Worm (Caenorhabditis elegans) whole organism, young adult: ENCODE measurements around the gene ace-4.
A peak's percentile ranks its signal among the peaks of the same experiment; 100 is the strongest.

ENCODE experiments used
- F37B4.10 ChIP-seq: fragments of 200-800 bp; sonication (Bioruptor generic); IDR thresholded peaks from 2 replicates; pipeline ENCODE4 v1.3.6; 2022; ENCODE audit warnings: missing genetic modification characterization, missing compliant biosample characterization
- K11D2.4 ChIP-seq: fragments of 200-800 bp; sonication (Bioruptor generic); IDR thresholded peaks from 2 replicates; pipeline ENCODE4 v1.3.6; 2022; ENCODE audit warnings: missing genetic modification reagents, missing genetic modification characterization, missing compliant biosample characterization
- T07F8.4 ChIP-seq: sonication (generic microtip); optimal IDR thresholded peaks from 2 replicates; lab custom pipeline; 2016; ENCODE audit warnings: mild to moderate bottlenecking, missing genetic modification characterization, moderate library complexity, missing compliant biosample characterization
- Y53F4B.3 ChIP-seq: fragments of 200-800 bp; sonication (Bioruptor generic); IDR thresholded peaks from 2 replicates; pipeline ENCODE4 v1.3.6; 2022; ENCODE audit warnings: missing genetic modification reagents, missing genetic modification characterization, missing compliant biosample characterization
- ama-1 ChIP-seq, 3 experiments: fragments of 150-350 bp in 1 of 3; sonication (generic microtip) in 2 of 3; optimal IDR thresholded peaks; 2 replicates each; lab custom pipeline; 2014 to 2018; ENCODE audit warnings: missing biosample characterization in 2 of 3, missing genetic modification characterization in 2 of 3, missing genetic modification reagents in 2 of 3
- atf-7 ChIP-seq: sonication (generic microtip); optimal IDR thresholded peaks from 2 replicates; lab custom pipeline; 2017; ENCODE audit warnings: mild to moderate bottlenecking, missing genetic modification characterization, missing compliant biosample characterization
- cebp-1 ChIP-seq, 2 experiments: fragments of 200-800 bp in 1 of 2; sonication (Bioruptor generic) in 1 of 2; sonication (generic microtip) in 1 of 2; IDR thresholded peaks in 1 of 2; optimal IDR thresholded peaks in 1 of 2; 2 replicates each; pipeline versions ENCODE4 v1.3.6 to Lab custom; 2017 to 2022; ENCODE audit warnings: missing compliant biosample characterization in 2 of 2, missing genetic modification characterization in 2 of 2, mild to moderate bottlenecking in 1 of 2, missing genetic modification reagents in 1 of 2, moderate library complexity in 1 of 2
- cebp-2 ChIP-seq: fragments of 200-800 bp; sonication (Bioruptor generic); IDR thresholded peaks from 2 replicates; pipeline ENCODE4 v1.3.6; 2022; ENCODE audit warnings: missing genetic modification characterization, missing compliant biosample characterization
- ceh-58 ChIP-seq: fragments of 200-800 bp; sonication (Bioruptor generic); IDR thresholded peaks from 2 replicates; pipeline ENCODE4 v1.3.6; 2022; ENCODE audit warnings: missing genetic modification characterization, missing compliant biosample characterization
- ceh-91 ChIP-seq: fragments of 200-800 bp; sonication (Bioruptor generic); IDR thresholded peaks from 2 replicates; pipeline ENCODE4 v1.3.6; 2022; ENCODE audit warnings: missing genetic modification reagents, missing genetic modification characterization, missing compliant biosample characterization
- chd-7 ChIP-seq: sonication (generic microtip); optimal IDR thresholded peaks from 2 replicates; lab custom pipeline; 2016; ENCODE audit warnings: mild to moderate bottlenecking, missing genetic modification characterization, moderate library complexity, missing compliant biosample characterization
- dpff-1 ChIP-seq: sonication (generic microtip); optimal IDR thresholded peaks from 2 replicates; lab custom pipeline; 2017; ENCODE audit warnings: mild to moderate bottlenecking, missing genetic modification characterization, missing compliant biosample characterization
- dpl-1 ChIP-seq: fragments of 150-350 bp; optimal IDR thresholded peaks from 2 replicates; lab custom pipeline; 2014; ENCODE audit warnings: missing biosample characterization, missing genetic modification reagents, missing genetic modification characterization
- efl-1 ChIP-seq: fragments of 150-350 bp; optimal IDR thresholded peaks from 2 replicates; lab custom pipeline; 2014; ENCODE audit warnings: missing biosample characterization, missing genetic modification reagents, missing genetic modification characterization
- egl-18 ChIP-seq: fragments of 200-800 bp; sonication (Bioruptor generic); IDR thresholded peaks from 2 replicates; pipeline ENCODE4 v1.3.6; 2022; ENCODE audit warnings: missing genetic modification reagents, missing genetic modification characterization, missing compliant biosample characterization
- fkh-3 ChIP-seq: sonication (generic microtip); optimal IDR thresholded peaks from 2 replicates; lab custom pipeline; 2016; ENCODE audit warnings: mild to moderate bottlenecking, missing genetic modification characterization, missing compliant biosample characterization
- hmg-1.2 ChIP-seq: fragments of 200-800 bp; sonication (Bioruptor generic); IDR thresholded peaks from 2 replicates; pipeline ENCODE4 v1.3.6; 2022; ENCODE audit warnings: missing genetic modification reagents, missing genetic modification characterization, missing compliant biosample characterization
- hrde-1 ChIP-seq: sonication (generic microtip); optimal IDR thresholded peaks from 2 replicates; lab custom pipeline; 2016; ENCODE audit warnings: missing genetic modification characterization, mild to moderate bottlenecking, missing compliant biosample characterization, moderate library complexity, missing genotype, missing genetic modification reagents, borderline replicate concordance
- let-607 ChIP-seq, 2 experiments: fragments of 200-800 bp in 1 of 2; sonication (Bioruptor generic) in 1 of 2; sonication (generic microtip) in 1 of 2; optimal IDR thresholded peaks; 2 replicates each; lab custom pipeline; 2016 to 2018; ENCODE audit warnings: mild to moderate bottlenecking in 2 of 2, missing compliant biosample characterization in 2 of 2, missing genetic modification characterization in 2 of 2, moderate library complexity in 2 of 2, missing genotype in 1 of 2
- lin-40 ChIP-seq: sonication (generic microtip); optimal IDR thresholded peaks from 2 replicates; lab custom pipeline; 2016; ENCODE audit warnings: missing genetic modification characterization, mild to moderate bottlenecking, missing compliant biosample characterization, missing genotype, missing genetic modification reagents
- madf-10 ChIP-seq: sonication (generic microtip); optimal IDR thresholded peaks from 2 replicates; lab custom pipeline; 2016; ENCODE audit warnings: mild to moderate bottlenecking, missing genetic modification characterization, missing compliant biosample characterization
- madf-6 ChIP-seq: fragments of 200-800 bp; sonication (Bioruptor generic); IDR thresholded peaks from 2 replicates; pipeline ENCODE4 v1.3.6; 2022; ENCODE audit warnings: missing genetic modification reagents, missing genetic modification characterization, missing compliant biosample characterization
- madf-8 ChIP-seq: fragments of 200-800 bp; sonication (Bioruptor generic); conservative IDR thresholded peaks from 2 replicates; pipeline ENCODE4 v1.3.6; 2022; ENCODE audit warnings: missing genetic modification reagents, missing genetic modification characterization, missing compliant biosample characterization
- mel-28 ChIP-seq: sonication (generic microtip); optimal IDR thresholded peaks from 2 replicates; lab custom pipeline; 2016; ENCODE audit warnings: borderline replicate concordance, mild to moderate bottlenecking, missing genetic modification characterization, missing compliant biosample characterization
- nhr-120 ChIP-seq: fragments of 200-800 bp; sonication (Bioruptor generic); IDR thresholded peaks from 2 replicates; pipeline ENCODE4 v1.3.6; 2022; ENCODE audit warnings: missing genetic modification characterization, missing compliant biosample characterization
- pha-4 ChIP-seq: fragments of 150-350 bp; sonication (generic microtip); optimal IDR thresholded peaks from 2 replicates; lab custom pipeline; 2014; ENCODE audit warnings: missing biosample characterization, missing genetic modification reagents, missing genetic modification characterization
- rcor-1 ChIP-seq: fragments of 200-800 bp; sonication (Bioruptor generic); IDR thresholded peaks from 2 replicates; pipeline ENCODE4 v1.3.6; 2022; ENCODE audit warnings: missing genetic modification reagents, missing genetic modification characterization, missing compliant biosample characterization
- repo-1 ChIP-seq: sonication (generic microtip); optimal IDR thresholded peaks from 2 replicates; lab custom pipeline; 2017; ENCODE audit warnings: mild to moderate bottlenecking, missing genetic modification characterization, missing compliant biosample characterization
- rpc-1 ChIP-seq, 2 experiments: fragments of 150-350 bp in 1 of 2; sonication (generic microtip) in 1 of 2; optimal IDR thresholded peaks; 2 replicates each; lab custom pipeline; 2014 to 2018; ENCODE audit warnings: missing biosample characterization in 1 of 2, missing genetic modification characterization in 1 of 2, missing genetic modification reagents in 1 of 2, missing genotype in 1 of 2
- sea-2 ChIP-seq: fragments of 200-800 bp; sonication (Bioruptor generic); IDR thresholded peaks from 2 replicates; pipeline ENCODE4 v1.3.6; 2022; ENCODE audit warnings: missing genetic modification characterization, missing compliant biosample characterization
- zfh-2 ChIP-seq: fragments of 200-800 bp; sonication (Bioruptor generic); conservative IDR thresholded peaks from 2 replicates; pipeline ENCODE4 v1.3.6; 2022; ENCODE audit warnings: missing genetic modification reagents, missing genetic modification characterization, missing compliant biosample characterization
- ztf-25 ChIP-seq: fragments of 200-800 bp; sonication (Bioruptor generic); IDR thresholded peaks from 2 replicates; pipeline ENCODE4 v1.3.6; 2022; ENCODE audit warnings: missing genetic modification reagents, missing genetic modification characterization, missing compliant biosample characterization
- ztf-26 ChIP-seq: sonication (generic microtip); optimal IDR thresholded peaks from 2 replicates; lab custom pipeline; 2017; ENCODE audit warnings: missing genetic modification characterization, missing compliant biosample characterization
- ztf-6 ChIP-seq: fragments of 200-800 bp; sonication (Bioruptor generic); IDR thresholded peaks from 2 replicates; pipeline ENCODE4 v1.3.6; 2022; ENCODE audit warnings: missing genetic modification reagents, missing genetic modification characterization, missing compliant biosample characterization

The ace-4 gene

ce11 chrII:14173176-14173575 is 24.7 kb upstream of the ace-4 start:
- TF ChIP-seq egl-18 (GFP tag; lab: Robert Waterston, UW) = no peak
- TF ChIP-seq T07F8.4 (tag; lab: Kevin White, UChicago) = no peak
- no peak for TF ChIP-seq K11D2.4 (GFP tag; lab: Robert Waterston, UW)
- TF ChIP-seq ceh-58 = no peak
- no peak for TF ChIP-seq cebp-1 (GFP tag; IDR thresholded peaks at IDR 0.05; lab: Robert Waterston, UW)
- TF ChIP-seq cebp-1 (tag; optimal IDR thresholded peaks at IDR 0.05; lab: Kevin White, UChicago) = no peak
- TF ChIP-seq madf-8 = no peak
- no peak for TF ChIP-seq fkh-3 (tag; lab: Kevin White, UChicago)
- TF ChIP-seq madf-6 (GFP tag; lab: Robert Waterston, UW) = no peak
- no peak for TF ChIP-seq pha-4
- TF ChIP-seq Y53F4B.3 (GFP tag; lab: Robert Waterston, UW) = no peak
- TF ChIP-seq repo-1 = no peak
- TF ChIP-seq, all 124 proteins: peak for 0

- TF ChIP-seq dpff-1 (tag; lab: Kevin White, UChicago) = no peak
- TF ChIP-seq F37B4.10 (GFP tag; lab: Robert Waterston, UW) = no peak
- TF ChIP-seq cebp-2 (GFP tag; lab: Robert Waterston, UW) = no peak
- no peak for TF ChIP-seq chd-7 (tag; lab: Kevin White, UChicago)
- TF ChIP-seq ztf-6 = no peak
- TF ChIP-seq hrde-1 (tag; lab: Kevin White, UChicago) = no peak
- TF ChIP-seq hmg-1.2 (GFP tag; lab: Robert Waterston, UW) = no peak
- no peak for TF ChIP-seq K11D2.4 (GFP tag; lab: Robert Waterston, UW)
- no peak for TF ChIP-seq dpl-1 (GFP tag; lab: Kevin White, UChicago)
These were observed 22.7 kb upstream of the ace-4 start, which contains the start of gene Y48B6A.5 for ce11 chrII:14175099-14175498. Gene Y48B6A.5 (minus strand): TSS chrII:14175199.

DNA sequence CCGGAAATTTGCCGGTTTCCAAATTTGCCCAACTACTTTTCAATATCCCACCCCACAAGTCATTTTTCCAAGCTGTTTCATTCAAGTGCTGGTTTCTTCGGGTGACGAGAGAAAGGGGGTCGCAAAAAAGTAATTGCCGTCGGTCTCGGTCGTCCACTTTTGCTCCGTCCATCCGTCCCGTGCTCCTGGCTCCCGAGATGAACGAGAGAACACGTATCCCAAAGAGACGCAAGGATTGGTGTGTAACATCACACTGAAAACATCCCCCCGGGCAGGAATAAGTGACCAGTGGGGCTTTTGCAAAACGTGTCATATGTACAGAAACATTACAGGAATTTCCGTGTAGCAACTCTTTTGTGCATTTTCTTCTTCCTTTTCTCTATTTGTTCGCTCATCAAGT is 21.2 kb upstream of the ace-4 start:
- TF ChIP-seq ceh-91 (GFP tag; lab: Robert Waterston, UW) (no peak), zfh-2 (peak; percentile 50; the same call in 1 of the 2 replicates)

DNA sequence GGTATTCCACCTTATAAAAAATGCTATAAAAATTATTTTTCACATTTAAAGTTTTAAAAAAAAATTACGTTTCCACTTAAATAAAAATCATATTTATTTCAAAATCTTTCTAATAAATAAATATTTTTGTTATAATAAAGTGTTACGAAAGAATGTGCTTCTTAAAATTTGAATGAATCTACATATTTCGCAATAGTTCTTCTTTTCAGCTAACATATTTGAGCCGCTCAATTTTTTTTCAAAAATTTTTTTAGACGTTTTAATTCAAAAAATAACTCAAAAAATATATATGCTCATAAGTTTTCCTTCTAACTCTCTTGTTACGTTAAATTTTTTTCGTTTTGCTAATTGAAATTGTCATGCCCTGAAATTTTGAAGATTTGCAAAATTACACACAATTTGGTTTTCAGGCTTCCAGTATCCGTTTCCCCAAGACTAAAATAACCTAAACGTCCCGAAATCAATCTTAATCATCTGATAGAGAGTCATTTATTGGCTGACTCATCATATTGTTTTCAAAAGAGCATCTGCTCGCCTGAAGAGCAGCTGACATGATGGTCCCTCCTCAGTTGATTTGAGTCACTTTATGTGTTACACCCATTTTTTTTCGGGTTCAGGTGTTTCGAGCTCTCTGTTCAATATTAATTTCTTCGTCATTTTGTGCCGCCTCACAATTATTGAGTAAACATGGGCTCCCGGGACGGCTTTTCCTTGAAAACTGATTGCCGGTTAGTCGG is 19.4 kb upstream of the ace-4 start, which contains the start of gene efhd-1:
efhd-1 (plus strand) TSS at position 582 of the 737 bp plus-strand sequence.
- TF ChIP-seq cebp-1 (GFP tag; IDR thresholded peaks at IDR 0.05; lab: Robert Waterston, UW) (no peak), cebp-1 (tag; optimal IDR thresholded peaks at IDR 0.05; lab: Kevin White, UChicago) (peak; percentile 91), nhr-120 (GFP tag; lab: Robert Waterston, UW) (no peak)

ce11 chrII:14186937-14187336 is 10.9 kb upstream of the ace-4 start:
- peak; percentile 6 for TF ChIP-seq atf-7
- no peak for TF ChIP-seq mel-28 (tag; lab: Kevin White, UChicago)

- no peak for TF ChIP-seq ama-1 (optimal IDR thresholded peaks at IDR 0.05; lab: Kevin White, UChicago)
- TF ChIP-seq ama-1 (GFP tag; optimal IDR thresholded peaks at IDR 0.05; lab: Kevin White, UChicago) = no peak
- TF ChIP-seq, all 124 proteins: peak for 0
These were observed 10.4 kb upstream of the ace-4 start for ce11 chrII:14187456-14187855.

ce11 chrII:14195931-14196330 is 1.9 kb upstream of the ace-4 start:
- no peak for TF ChIP-seq hrde-1 (tag; lab: Kevin White, UChicago)
- TF ChIP-seq let-607 (tag; optimal IDR thresholded peaks at IDR 0.05; lab: Kevin White, UChicago) = no peak
- TF ChIP-seq T07F8.4 (tag; lab: Kevin White, UChicago) = no peak
- no peak for TF ChIP-seq ceh-91 (GFP tag; lab: Robert Waterston, UW)
- no peak for TF ChIP-seq nhr-120 (GFP tag; lab: Robert Waterston, UW)
- TF ChIP-seq ztf-25 (GFP tag; lab: Robert Waterston, UW) = no peak
- no peak for TF ChIP-seq rpc-1 (optimal IDR thresholded peaks at IDR 0.05; lab: Kevin White, UChicago)
- no peak for TF ChIP-seq rpc-1 (tag; optimal IDR thresholded peaks at IDR 0.05; lab: Kevin White, UChicago)
- no peak for TF ChIP-seq lin-40 (tag; lab: Kevin White, UChicago)
- TF ChIP-seq madf-10 (tag; lab: Kevin White, UChicago) = no peak
- TF ChIP-seq Y53F4B.3 (GFP tag; lab: Robert Waterston, UW) = no peak
- no peak for TF ChIP-seq cebp-1 (GFP tag; IDR thresholded peaks at IDR 0.05; lab: Robert Waterston, UW)
- TF ChIP-seq cebp-1 (tag; optimal IDR thresholded peaks at IDR 0.05; lab: Kevin White, UChicago) = no peak
- TF ChIP-seq rcor-1 (GFP tag; lab: Robert Waterston, UW) = no peak
- TF ChIP-seq ama-1 (optimal IDR thresholded peaks at IDR 0.05; lab: Kevin White, UChicago) = no peak
- no peak for TF ChIP-seq ama-1 (GFP tag; optimal IDR thresholded peaks at IDR 0.05; lab: Kevin White, UChicago)
- TF ChIP-seq ztf-26 (tag; lab: Kevin White, UChicago) = no peak
- no peak for TF ChIP-seq sea-2 (GFP tag; lab: Robert Waterston, UW)
- no peak for TF ChIP-seq efl-1 (GFP tag; lab: Kevin White, UChicago)
